Fruit fly (Drosophila melanogaster) whole organism, pupa: Measurements from ENCODE around the gene TTLL1B.

ENCODE experiments used
- CG10348 ChIP-seq: fragments of 200-800 bp; sonication (Bioruptor generic); IDR thresholded peaks from 2 replicates; pipeline ENCODE4 v1.3.6; 2022; ENCODE audit warnings: missing biosample characterization, missing genetic modification characterization
- CG12605 ChIP-seq: fragments of 200-800 bp; sonication (Bioruptor generic); IDR thresholded peaks from 2 replicates; pipeline ENCODE4 v1.3.6; 2022; ENCODE audit warnings: missing biosample characterization, missing genetic modification characterization
- Pif1A ChIP-seq: fragments of 200-800 bp; sonication (Bioruptor generic); optimal IDR thresholded peaks from 3 replicates; lab custom pipeline; 2016; ENCODE audit warnings: missing biosample characterization, missing genetic modification characterization

dm6 chr3L:4691775-4692174 is 43.7 kb downstream of the TTLL1B start:
- no peak for TF ChIP-seq Pif1A (GFP tag; lab: Kevin White, UChicago)
- 0 out of 2 replicates have a peak, but pooled peaks have one; percentile 12 for TF ChIP-seq CG12605 (GFP tag; lab: Robert Waterston, UW)
- no peak for TF ChIP-seq CG10348
